Worm (Caenorhabditis elegans): ENCODE measurements around the gene isp-1.

isp-1 gene

ce11 chrIV:8136005-8136512 lies at the start of gene isp-1, which contains the start of gene islo-1:
isp-1 (minus strand) TSS chrIV:8136055.
islo-1 (plus strand) TSS chrIV:8136389.
- TF ChIP-seq ces-1 (GFP tag; optimal IDR thresholded peaks at IDR 0.05): peak; percentile 11
- TF ChIP-seq bed-3 (GFP tag; optimal IDR thresholded peaks at IDR 0.05): no peak
- TF ChIP-seq blmp-1 (tag; optimal IDR thresholded peaks at IDR 0.05): no peak
- peak; percentile 47 for TF ChIP-seq hlh-1 (tag; optimal IDR thresholded peaks at IDR 0.05)
- TF ChIP-seq ceh-83 (GFP tag; optimal IDR thresholded peaks at IDR 0.05): no peak
- no peak for TF ChIP-seq nhr-237 (tag; optimal IDR thresholded peaks at IDR 0.05)
- TF ChIP-seq lin-13 (tag; optimal IDR thresholded peaks at IDR 0.05): peak; percentile 18
- TF ChIP-seq mab-5 (tag; optimal IDR thresholded peaks at IDR 0.05): no peak
- no peak for TF ChIP-seq flh-1 (GFP tag; optimal IDR thresholded peaks at IDR 0.05)
- no peak for TF ChIP-seq elt-1 (tag; optimal IDR thresholded peaks at IDR 0.05; ENCODE audit: borderline replicate concordance, insufficient read depth)
- TF ChIP-seq sem-2 (GFP tag; optimal IDR thresholded peaks at IDR 0.05): no peak
- TF ChIP-seq nhr-2 (tag; optimal IDR thresholded peaks at IDR 0.05): no peak
- TF ChIP-seq snpc-4 (tag; optimal IDR thresholded peaks at IDR 0.05): no peak
- peak; percentile 42 for TF ChIP-seq lsy-2 (tag; optimal IDR thresholded peaks at IDR 0.05)
- no peak for TF ChIP-seq nhr-12 (tag; optimal IDR thresholded peaks at IDR 0.05)
- TF ChIP-seq M03D4.4 (tag; optimal IDR thresholded peaks at IDR 0.05): no peak
- no peak for TF ChIP-seq ham-2 (GFP tag; optimal IDR thresholded peaks at IDR 0.05)
- peak; percentile 28 for TF ChIP-seq cnd-1 (tag; optimal IDR thresholded peaks at IDR 0.05)
- no peak for TF ChIP-seq ceh-43 (GFP tag; optimal IDR thresholded peaks at IDR 0.05)
- no peak for TF ChIP-seq tbx-8 (GFP tag; optimal IDR thresholded peaks at IDR 0.05)
- TF ChIP-seq ceh-39 (tag; optimal IDR thresholded peaks at IDR 0.05): peak; percentile 37
- no peak for TF ChIP-seq nhr-28 (tag; optimal IDR thresholded peaks at IDR 0.05)
- TF ChIP-seq unc-120 (tag; optimal IDR thresholded peaks at IDR 0.05; ENCODE audit: poor library complexity, severe bottlenecking): peak; percentile 42
- TF ChIP-seq mep-1 (tag; optimal IDR thresholded peaks at IDR 0.05): peak; percentile 77
- TF ChIP-seq unc-39 (tag; optimal IDR thresholded peaks at IDR 0.05): no peak
- TF ChIP-seq ztf-11 (tag; optimal IDR thresholded peaks at IDR 0.05): no peak
- TF ChIP-seq nhr-76 (tag; optimal IDR thresholded peaks at IDR 0.05): no peak
- TF ChIP-seq sptf-1 (tag; optimal IDR thresholded peaks at IDR 0.05): no peak
- TF ChIP-seq unc-62 (GFP tag; optimal IDR thresholded peaks at IDR 0.05): peak; percentile 38
- no peak for TF ChIP-seq elt-3 (tag; optimal IDR thresholded peaks at IDR 0.05)
- no peak for TF ChIP-seq lin-32 (GFP tag; optimal IDR thresholded peaks at IDR 0.05)
- TF ChIP-seq drap-1 (GFP tag; optimal IDR thresholded peaks at IDR 0.05): no peak
- TF ChIP-seq pha-4 (tag; optimal IDR thresholded peaks at IDR 0.05): peak; percentile 73
- no peak for TF ChIP-seq zip-8 (tag; optimal IDR thresholded peaks at IDR 0.05)
- no peak for TF ChIP-seq mls-2 (tag; optimal IDR thresholded peaks at IDR 0.05)

- TF ChIP-seq ceh-43 (GFP tag; optimal IDR thresholded peaks at IDR 0.05) (no peak), sem-2 (GFP tag; optimal IDR thresholded peaks at IDR 0.05) (no peak), mep-1 (tag; optimal IDR thresholded peaks at IDR 0.05) (no peak), ces-1 (GFP tag; optimal IDR thresholded peaks at IDR 0.05) (peak; percentile 81), cnd-1 (tag; optimal IDR thresholded peaks at IDR 0.05) (peak; percentile 36), nhr-2 (tag; optimal IDR thresholded peaks at IDR 0.05) (no peak), sptf-1 (tag; optimal IDR thresholded peaks at IDR 0.05) (peak; percentile 43), mls-2 (tag; optimal IDR thresholded peaks at IDR 0.05) (peak; percentile 63), M03D4.4 (tag; optimal IDR thresholded peaks at IDR 0.05) (peak; percentile 8)
Observed at ce11 chrIV:8183313-8183712, 47.5 kb upstream of the isp-1 start.

DNA sequence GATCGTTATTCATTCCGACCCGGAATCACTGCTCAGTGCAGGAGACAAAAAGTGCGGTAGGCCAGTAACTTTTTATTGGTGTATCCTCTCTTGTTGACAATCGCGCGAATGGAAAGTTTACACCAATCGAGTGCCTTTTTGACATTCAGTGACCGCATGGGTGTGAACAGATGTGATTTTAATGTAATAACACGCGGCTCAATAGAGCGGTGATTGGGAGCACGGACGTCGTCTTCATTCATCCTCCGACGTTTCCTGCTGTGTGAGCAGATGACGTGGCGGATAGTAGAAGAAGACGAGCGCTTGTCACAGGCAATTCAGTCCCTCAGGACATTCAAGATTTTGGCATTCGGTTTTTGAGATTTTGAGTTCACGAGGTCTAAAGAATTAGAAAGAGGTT lies 46.7 kb upstream of the isp-1 start:
- TF ChIP-seq ztf-11 (tag; optimal IDR thresholded peaks at IDR 0.05) (peak; percentile 12), cnd-1 (tag; optimal IDR thresholded peaks at IDR 0.05) (peak; percentile 61), pha-4 (tag; optimal IDR thresholded peaks at IDR 0.05) (peak; percentile 13), sem-2 (GFP tag; optimal IDR thresholded peaks at IDR 0.05) (no peak), nhr-237 (tag; optimal IDR thresholded peaks at IDR 0.05) (no peak), mls-2 (tag; optimal IDR thresholded peaks at IDR 0.05) (no peak), ces-1 (GFP tag; optimal IDR thresholded peaks at IDR 0.05) (peak; percentile 80), flh-1 (GFP tag; optimal IDR thresholded peaks at IDR 0.05) (no peak), tbx-8 (GFP tag; optimal IDR thresholded peaks at IDR 0.05) (no peak), nhr-2 (tag; optimal IDR thresholded peaks at IDR 0.05) (peak; percentile 55), ceh-43 (GFP tag; optimal IDR thresholded peaks at IDR 0.05) (no peak), hlh-1 (tag; optimal IDR thresholded peaks at IDR 0.05) (peak; percentile 15)

Data from whole organism, mixed stage, embryonic.